Worm (Caenorhabditis elegans) whole organism, L3 larva: Measurements from ENCODE around the gene T05C7.7.

ENCODE experiments used
- elt-3 ChIP-seq, 3 experiments: fragments of 150-350 bp in 1 of 3; sonication (generic microtip) in 2 of 3; optimal IDR thresholded peaks; 2 replicates in 2 of 3; 4 replicates in 1 of 3; lab custom pipeline; 2014 to 2017; ENCODE audit warnings: missing biosample characterization in 3 of 3, missing genetic modification characterization in 3 of 3
- fos-1 ChIP-seq: fragments of 150-350 bp; optimal IDR thresholded peaks from 2 replicates; lab custom pipeline; 2014; ENCODE audit warnings: missing biosample characterization, missing genetic modification characterization
- lin-39 ChIP-seq: fragments of 150-350 bp; optimal IDR thresholded peaks from 2 replicates; lab custom pipeline; 2018; ENCODE audit warnings: missing biosample characterization, missing genetic modification reagents, missing genetic modification characterization

DNA sequence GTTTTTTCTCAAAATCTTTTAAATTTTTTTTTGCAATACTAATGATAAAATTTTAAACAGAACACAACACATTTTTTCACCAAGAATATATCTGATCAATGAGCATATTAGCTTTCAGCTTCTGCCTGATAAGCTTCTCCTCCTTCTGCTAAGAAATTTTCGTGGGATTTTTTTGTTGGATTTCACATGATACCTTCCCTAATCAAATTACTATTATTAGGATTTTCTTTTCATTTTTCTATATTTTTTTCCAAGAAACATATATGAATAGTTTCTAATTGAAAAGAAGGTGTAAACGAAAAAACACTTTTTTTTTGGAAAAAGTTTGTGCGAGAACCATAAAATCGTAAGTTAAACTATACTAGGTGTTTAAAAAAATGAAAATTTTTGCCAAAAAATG lies 11.6 kb downstream of the T05C7.7 start:
- no peak for TF ChIP-seq elt-3 (tag; optimal IDR thresholded peaks at IDR 0.05; lab: Kevin White, UChicago)
- TF ChIP-seq fos-1 (tag; lab: Kevin White, UChicago): no peak
- no peak for TF ChIP-seq lin-39 (tag; lab: Kevin White, UChicago)
